Fruit fly (Drosophila melanogaster) Kc167 (cell line): ENCODE results near the gene CG14797.

Source experiments
- h ChIP-seq: fragments of >200 bp; optimal IDR thresholded peaks from 3 replicates; lab custom pipeline; 2018; ENCODE audit warnings: missing external identifiers
- psq ChIP-seq: fragments of >200 bp; optimal IDR thresholded peaks from 2 replicates; lab custom pipeline; 2017; ENCODE audit warnings: missing external identifiers

DNA sequence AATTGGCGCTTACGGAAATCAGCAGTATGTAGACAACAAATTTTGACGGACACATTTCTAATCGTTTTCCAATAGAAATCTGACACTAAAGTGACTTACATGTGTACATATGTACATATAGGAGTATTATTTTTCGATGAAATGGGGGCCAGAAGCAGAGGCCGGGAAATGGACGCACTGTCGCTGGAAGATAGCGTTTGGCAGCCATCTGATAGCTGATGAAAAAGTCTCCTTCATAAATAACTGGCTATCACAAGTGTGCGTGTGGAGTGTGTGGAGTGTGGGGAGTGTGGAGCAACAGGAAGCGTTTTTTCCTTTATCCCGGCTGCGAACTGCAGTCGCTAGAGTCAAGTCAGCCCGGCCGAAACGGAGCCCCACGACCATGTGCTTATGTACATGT lies 28.7 kb downstream of the CG14797 start, which contains the start of gene CG3795:
- TF ChIP-seq h (lab: Kevin White, UChicago), result no peak
- no peak for TF ChIP-seq psq (lab: Kevin White, UChicago)
